Worm (Caenorhabditis elegans): ENCODE data around the gene K09E9.3.

DNA sequence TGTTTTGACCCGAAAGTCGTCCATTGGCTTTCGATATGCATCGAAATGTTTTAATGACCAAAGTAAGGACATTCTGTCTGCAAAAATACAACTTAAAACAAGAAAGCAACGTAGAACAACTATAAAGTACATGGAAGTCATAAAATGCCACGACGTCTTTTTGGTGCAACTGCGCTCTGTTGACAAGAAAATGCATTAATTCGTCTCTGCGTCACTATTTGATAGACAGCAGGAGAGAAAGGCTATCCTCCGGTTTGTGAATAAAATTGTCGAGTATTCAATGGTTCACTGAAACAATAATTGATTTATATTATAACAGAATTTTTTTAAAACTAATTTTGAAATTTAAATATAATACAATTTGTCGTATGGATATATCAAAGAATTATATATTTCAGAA, 2.8 kb upstream of the K09E9.3 start, which contains the start of gene ergi-3:
- TF ChIP-seq B0310.2 (tag; optimal IDR thresholded peaks at IDR 0.05) (no peak), pes-1 (GFP tag; IDR thresholded peaks at IDR 0.05) (no peak), sea-1 (GFP tag; conservative IDR thresholded peaks at IDR 0.05) (no peak)
